Worm (Caenorhabditis elegans) whole organism, L4 larva: ENCODE measurements around the gene Y26G10.1.
A peak's percentile ranks its signal among the peaks of the same experiment; 100 is the strongest.

ENCODE experiments used
- D1046.2 ChIP-seq: fragments of 200-800 bp; sonication (Bioruptor generic); IDR thresholded peaks from 2 replicates; pipeline ENCODE4 v1.3.6; 2022; ENCODE audit warnings: missing genetic modification characterization, missing compliant biosample characterization
- F10B5.3 ChIP-seq: sonication (generic microtip); optimal IDR thresholded peaks from 2 replicates; lab custom pipeline; 2016; ENCODE audit warnings: mild to moderate bottlenecking, missing genetic modification characterization, missing compliant biosample characterization
- F26F4.8 ChIP-seq: fragments of 200-800 bp; sonication (Bioruptor generic); conservative IDR thresholded peaks from 2 replicates; pipeline ENCODE4 v1.3.6; 2022; ENCODE audit warnings: missing genetic modification characterization, missing compliant biosample characterization
- F49E8.2 ChIP-seq: sonication (generic microtip); optimal IDR thresholded peaks from 2 replicates; lab custom pipeline; 2016; ENCODE audit warnings: missing compliant biosample characterization, mild to moderate bottlenecking, missing genetic modification characterization, borderline replicate concordance
- T26A8.4 ChIP-seq: fragments of 200-800 bp; sonication (Bioruptor generic); IDR thresholded peaks from 2 replicates; pipeline ENCODE4 v1.3.6; 2022; ENCODE audit warnings: missing genetic modification characterization, missing compliant biosample characterization
- Y105C5A.15 ChIP-seq: fragments of 200-800 bp; sonication (Bioruptor generic); IDR thresholded peaks from 2 replicates; pipeline ENCODE4 v1.3.6; 2022; ENCODE audit warnings: missing genetic modification characterization, missing compliant biosample characterization
- Y75B8A.6 ChIP-seq: fragments of 200-800 bp; sonication (Bioruptor generic); IDR thresholded peaks from 2 replicates; pipeline ENCODE4 v1.3.6; 2022; ENCODE audit warnings: missing genetic modification reagents, missing genetic modification characterization, missing compliant biosample characterization
- ZK337.2 ChIP-seq: fragments of 200-800 bp; sonication (Bioruptor generic); IDR thresholded peaks from 2 replicates; pipeline ENCODE4 v1.3.6; 2022; ENCODE audit warnings: missing genetic modification reagents, missing genetic modification characterization, missing compliant biosample characterization
- arid-1 ChIP-seq: fragments of 200-800 bp; sonication (Bioruptor generic); conservative IDR thresholded peaks from 2 replicates; pipeline ENCODE4 v1.3.6; 2022; ENCODE audit warnings: missing genetic modification reagents, missing genetic modification characterization, missing compliant biosample characterization
- attf-4 ChIP-seq: sonication (generic microtip); optimal IDR thresholded peaks from 3 replicates; lab custom pipeline; 2017; ENCODE audit warnings: missing biosample characterization, missing genetic modification characterization
- ceh-20 ChIP-seq: fragments of 200-800 bp; sonication (Bioruptor generic); IDR thresholded peaks from 2 replicates; pipeline ENCODE4 v1.3.6; 2022; ENCODE audit warnings: missing genetic modification reagents, missing genetic modification characterization, missing compliant biosample characterization
- ceh-32 ChIP-seq: sonication (generic microtip); optimal IDR thresholded peaks from 2 replicates; lab custom pipeline; 2016; ENCODE audit warnings: mild to moderate bottlenecking, missing genetic modification characterization, missing compliant biosample characterization; ENCODE audit not compliant: poor library complexity
- ceh-62 ChIP-seq: sonication (generic microtip); optimal IDR thresholded peaks from 2 replicates; lab custom pipeline; 2017; ENCODE audit warnings: missing biosample characterization, missing genetic modification characterization
- daf-12 ChIP-seq: fragments of 150-350 bp; optimal IDR thresholded peaks from 2 replicates; lab custom pipeline; 2014; ENCODE audit warnings: missing biosample characterization, missing genetic modification reagents, missing genetic modification characterization
- daf-16 ChIP-seq, 3 experiments: sonication (generic microtip); optimal IDR thresholded peaks; 2 replicates each; lab custom pipeline; 2016 to 2017; ENCODE audit warnings: missing genetic modification characterization in 3 of 3, missing genetic modification reagents in 3 of 3, mild to moderate bottlenecking in 2 of 3, missing compliant biosample characterization in 2 of 3, missing biosample characterization in 1 of 3, moderate library complexity in 1 of 3
- daf-19 ChIP-seq: fragments of 200-800 bp; sonication (Bioruptor generic); conservative IDR thresholded peaks from 2 replicates; pipeline ENCODE4 v1.3.6; 2022; ENCODE audit warnings: missing genetic modification characterization, missing compliant biosample characterization
- daf-8 ChIP-seq: fragments of 200-800 bp; sonication (Bioruptor generic); IDR thresholded peaks from 2 replicates; pipeline ENCODE4 v1.3.6; 2022; ENCODE audit warnings: missing genetic modification characterization, missing compliant biosample characterization
- dmd-8 ChIP-seq: fragments of 200-800 bp; sonication (Bioruptor generic); IDR thresholded peaks from 2 replicates; pipeline ENCODE4 v1.3.6; 2022; ENCODE audit warnings: missing genetic modification characterization, missing compliant biosample characterization
- dmd-9 ChIP-seq: fragments of 200-800 bp; sonication (Bioruptor generic); IDR thresholded peaks from 2 replicates; pipeline ENCODE4 v1.3.6; 2022; ENCODE audit warnings: missing genetic modification reagents, missing genetic modification characterization, missing compliant biosample characterization
- duxl-1 ChIP-seq: sonication (generic microtip); optimal IDR thresholded peaks from 2 replicates; lab custom pipeline; 2016; ENCODE audit warnings: mild to moderate bottlenecking, missing genetic modification characterization, moderate library complexity, missing compliant biosample characterization; ENCODE audit not compliant: poor library complexity
- hlh-30 ChIP-seq: sonication (generic microtip); optimal IDR thresholded peaks from 2 replicates; lab custom pipeline; 2017; ENCODE audit warnings: antibody characterized with exemption, mild to moderate bottlenecking, missing genetic modification characterization, missing compliant biosample characterization; ENCODE audit not compliant: insufficient read depth
- hmg-1.1 ChIP-seq: fragments of 200-800 bp; sonication (Bioruptor generic); IDR thresholded peaks from 2 replicates; pipeline ENCODE4 v1.3.6; 2022; ENCODE audit warnings: missing genetic modification reagents, missing genetic modification characterization, missing compliant biosample characterization
- jun-1 ChIP-seq: fragments of 150-350 bp; optimal IDR thresholded peaks from 2 replicates; lab custom pipeline; 2014; ENCODE audit warnings: missing biosample characterization, missing genetic modification reagents, missing genetic modification characterization
- lin-15B ChIP-seq: fragments of 150-350 bp; sonication (generic microtip); optimal IDR thresholded peaks from 3 replicates; lab custom pipeline; 2014; ENCODE audit warnings: missing biosample characterization, missing genetic modification characterization
- lin-29 ChIP-seq: fragments of 200-800 bp; sonication (Bioruptor generic); IDR thresholded peaks from 2 replicates; pipeline ENCODE4 v1.3.6; 2022; ENCODE audit warnings: missing genetic modification reagents, missing genetic modification characterization, missing compliant biosample characterization
- mdl-1 ChIP-seq, 2 experiments: fragments of 150-350 bp in 1 of 2; sonication (generic microtip) in 1 of 2; optimal IDR thresholded peaks; 2 replicates each; lab custom pipeline; 2014 to 2017; ENCODE audit warnings: missing biosample characterization in 2 of 2, missing genetic modification characterization in 2 of 2
- mdt-29 ChIP-seq: fragments of 200-800 bp; sonication (Bioruptor generic); IDR thresholded peaks from 2 replicates; pipeline ENCODE4 v1.3.6; 2022; ENCODE audit warnings: missing genetic modification reagents, missing genetic modification characterization, missing compliant biosample characterization
- mep-1 ChIP-seq: fragments of 150-350 bp; sonication (generic microtip); optimal IDR thresholded peaks from 3 replicates; lab custom pipeline; 2014; ENCODE audit warnings: missing biosample characterization, missing genetic modification characterization
- mxl-2 ChIP-seq: fragments of 200-800 bp; sonication (Bioruptor generic); conservative IDR thresholded peaks from 2 replicates; pipeline ENCODE4 v1.3.6; 2022; ENCODE audit warnings: missing genetic modification reagents, missing genetic modification characterization, missing compliant biosample characterization
- nhr-10 ChIP-seq: fragments of 150-350 bp; optimal IDR thresholded peaks from 2 replicates; lab custom pipeline; 2014; ENCODE audit warnings: missing biosample characterization, missing genetic modification characterization
- nhr-102 ChIP-seq: sonication (generic microtip); optimal IDR thresholded peaks from 2 replicates; lab custom pipeline; 2016; ENCODE audit warnings: mild to moderate bottlenecking, missing genetic modification characterization, moderate library complexity, missing compliant biosample characterization
- nhr-28 ChIP-seq: fragments of 150-350 bp; optimal IDR thresholded peaks from 2 replicates; lab custom pipeline; 2014; ENCODE audit warnings: missing biosample characterization, missing genetic modification characterization
- nhr-42 ChIP-seq: fragments of 200-800 bp; sonication (Bioruptor generic); IDR thresholded peaks from 2 replicates; pipeline ENCODE4 v1.3.6; 2022; ENCODE audit warnings: missing genetic modification characterization, missing compliant biosample characterization
- nhr-76 ChIP-seq: fragments of 150-350 bp; optimal IDR thresholded peaks from 2 replicates; lab custom pipeline; 2014; ENCODE audit warnings: missing biosample characterization, missing genetic modification characterization
- nhr-77 ChIP-seq: fragments of 150-350 bp; optimal IDR thresholded peaks from 2 replicates; lab custom pipeline; 2014; ENCODE audit warnings: missing biosample characterization, missing genetic modification characterization
- pha-4 ChIP-seq, 2 experiments: fragments of 150-350 bp in 1 of 2; fragments of 200-800 bp in 1 of 2; sonication (Bioruptor generic) in 1 of 2; IDR thresholded peaks in 1 of 2; optimal IDR thresholded peaks in 1 of 2; 2 replicates each; pipeline versions ENCODE4 v1.3.6 to Lab custom; 2014 to 2022; ENCODE audit warnings: missing genetic modification characterization in 2 of 2, missing genetic modification reagents in 2 of 2, missing biosample characterization in 1 of 2, missing compliant biosample characterization in 1 of 2
- php-3 ChIP-seq: fragments of 200-800 bp; sonication (Bioruptor generic); IDR thresholded peaks from 2 replicates; pipeline ENCODE4 v1.3.6; 2022; ENCODE audit warnings: missing genetic modification reagents, missing genetic modification characterization, missing compliant biosample characterization
- pqm-1 ChIP-seq: sonication (generic microtip); optimal IDR thresholded peaks from 2 replicates; lab custom pipeline; 2017; ENCODE audit warnings: missing biosample characterization, missing genetic modification characterization
- saeg-2 ChIP-seq: fragments of 200-800 bp; sonication (Bioruptor generic); IDR thresholded peaks from 2 replicates; pipeline ENCODE4 v1.3.6; 2022; ENCODE audit warnings: missing genetic modification reagents, missing genetic modification characterization, missing compliant biosample characterization
- sdz-12 ChIP-seq: fragments of 200-800 bp; sonication (Bioruptor generic); optimal IDR thresholded peaks from 2 replicates; lab custom pipeline; 2018; ENCODE audit warnings: mild to moderate bottlenecking, missing genetic modification characterization, missing compliant biosample characterization
- set-16 ChIP-seq: fragments of 200-800 bp; sonication (Bioruptor generic); IDR thresholded peaks from 2 replicates; pipeline ENCODE4 v1.3.6; 2022; ENCODE audit warnings: missing genetic modification reagents, missing genetic modification characterization, missing compliant biosample characterization
- skn-1 ChIP-seq: fragments of 150-350 bp; optimal IDR thresholded peaks from 2 replicates; lab custom pipeline; 2014; ENCODE audit warnings: missing biosample characterization, missing genetic modification characterization
- tra-1 ChIP-seq: fragments of 200-800 bp; sonication (Bioruptor generic); IDR thresholded peaks from 2 replicates; pipeline ENCODE4 v1.3.6; 2022; ENCODE audit warnings: missing genetic modification reagents, missing genetic modification characterization, missing compliant biosample characterization
- unc-130 ChIP-seq: sonication (generic microtip); optimal IDR thresholded peaks from 2 replicates; lab custom pipeline; 2016; ENCODE audit warnings: missing genetic modification reagents, missing genetic modification characterization, missing compliant biosample characterization
- unc-39 ChIP-seq: sonication (generic microtip); optimal IDR thresholded peaks from 2 replicates; lab custom pipeline; 2017; ENCODE audit warnings: missing biosample characterization, missing genetic modification characterization
- unc-62 ChIP-seq, 3 experiments: fragments of 150-350 bp in 1 of 3; sonication (generic microtip); optimal IDR thresholded peaks in 2 of 3; peaks in 1 of 3; 1 replicate in 1 of 3; 2 replicates in 2 of 3; lab custom pipeline; 2014 to 2017; ENCODE audit warnings: missing biosample characterization in 3 of 3, missing genetic modification characterization in 3 of 3, missing genetic modification reagents in 3 of 3, missing genotype in 1 of 3
- zag-1 ChIP-seq: fragments of 150-350 bp; optimal IDR thresholded peaks from 2 replicates; lab custom pipeline; 2014; ENCODE audit warnings: missing biosample characterization, missing genetic modification characterization
- zfp-2 ChIP-seq: sonication (generic microtip); optimal IDR thresholded peaks from 2 replicates; lab custom pipeline; 2016; ENCODE audit warnings: mild to moderate bottlenecking, missing genetic modification characterization, missing compliant biosample characterization
- zip-2 ChIP-seq: fragments of 150-350 bp; optimal IDR thresholded peaks from 2 replicates; lab custom pipeline; 2014; ENCODE audit warnings: missing biosample characterization, missing genetic modification characterization
- ztf-11 ChIP-seq: fragments of 150-350 bp; optimal IDR thresholded peaks from 2 replicates; lab custom pipeline; 2014; ENCODE audit warnings: missing biosample characterization, missing genetic modification characterization

Y26G10.1 gene

ce11 chrV:17721709-17722108 lies 26.0 kb upstream of the Y26G10.1 start:
- peak; percentile 85 for TF ChIP-seq php-3
- peak; percentile 98 for TF ChIP-seq pqm-1 (tag; lab: Kevin White, UChicago)
- no peak for TF ChIP-seq daf-19 (GFP tag; lab: Robert Waterston, UW)
- no peak for TF ChIP-seq dmd-9 (GFP tag; lab: Robert Waterston, UW)
- TF ChIP-seq lin-15B (tag; lab: Kevin White, UChicago): no peak
- no peak for TF ChIP-seq D1046.2 (GFP tag; lab: Robert Waterston, UW)
- TF ChIP-seq jun-1 (tag; lab: Kevin White, UChicago): no peak
- TF ChIP-seq mdt-29 (GFP tag; lab: Robert Waterston, UW): peak; percentile 67
- TF ChIP-seq duxl-1 (tag; lab: Kevin White, UChicago): no peak
- peak; percentile 78 for TF ChIP-seq nhr-77
- peak; percentile 90 for TF ChIP-seq nhr-28 (tag; lab: Kevin White, UChicago)
- TF ChIP-seq ZK337.2 (GFP tag; lab: Robert Waterston, UW): no peak
- no peak for TF ChIP-seq Y105C5A.15 (GFP tag; lab: Robert Waterston, UW)
- TF ChIP-seq skn-1 (tag; lab: Kevin White, UChicago): no peak
- TF ChIP-seq hlh-30: peak; percentile 53
- TF ChIP-seq ceh-62: no peak
- TF ChIP-seq F10B5.3 (tag; lab: Kevin White, UChicago): no peak
- no peak for TF ChIP-seq zip-2 (tag; lab: Kevin White, UChicago)
- TF ChIP-seq mep-1: peak; percentile 40
- TF ChIP-seq nhr-42: peak; percentile 53; the same call in 1 of the 2 replicates
- no peak for TF ChIP-seq ceh-32 (tag; lab: Kevin White, UChicago)
- peak; percentile 72; the same call in 1 of the 2 replicates for TF ChIP-seq saeg-2 (GFP tag; lab: Robert Waterston, UW)
- peak; percentile 37; the same call in 1 of the 2 replicates for TF ChIP-seq ceh-20 (GFP tag; lab: Robert Waterston, UW)
- no peak for TF ChIP-seq zfp-2 (tag; lab: Kevin White, UChicago)
- TF ChIP-seq F26F4.8 (GFP tag; lab: Robert Waterston, UW): no peak
- TF ChIP-seq lin-29 (GFP tag; lab: Robert Waterston, UW): no peak
- no peak for TF ChIP-seq sdz-12
- no peak for TF ChIP-seq daf-12 (tag; lab: Kevin White, UChicago)
- TF ChIP-seq mdl-1 (tag; optimal IDR thresholded peaks at IDR 0.05; lab: Kevin White, UChicago): peak in 1 of 2 experiments; percentile 41
- no peak for TF ChIP-seq Y75B8A.6
- TF ChIP-seq nhr-76: no peak
- TF ChIP-seq set-16: no peak
- no peak for TF ChIP-seq zag-1 (tag; lab: Kevin White, UChicago)
- TF ChIP-seq T26A8.4: no peak
- TF ChIP-seq unc-62 (GFP tag; optimal IDR thresholded peaks at IDR 0.05 in 1 of 2; lab: Kevin White, UChicago): no peak
- TF ChIP-seq unc-62 (tag; optimal IDR thresholded peaks at IDR 0.05; lab: Kevin White, UChicago): no peak
- TF ChIP-seq arid-1 (GFP tag; lab: Robert Waterston, UW): no peak
- TF ChIP-seq dmd-8 (GFP tag; lab: Robert Waterston, UW): no peak
- TF ChIP-seq unc-130 (GFP tag; lab: Kevin White, UChicago): no peak
- TF ChIP-seq hmg-1.1 (GFP tag; lab: Robert Waterston, UW): no peak
- TF ChIP-seq tra-1 (GFP tag; lab: Robert Waterston, UW): peak; percentile 79
- TF ChIP-seq daf-8: no peak
- peak; percentile 78 for TF ChIP-seq nhr-102 (tag; lab: Kevin White, UChicago)
- TF ChIP-seq ztf-11: no peak
- TF ChIP-seq attf-4 (tag; lab: Kevin White, UChicago): no peak
- no peak for TF ChIP-seq F49E8.2 (tag; lab: Kevin White, UChicago)
- TF ChIP-seq nhr-10 (tag; lab: Kevin White, UChicago): peak; percentile 58
- no peak for TF ChIP-seq unc-39 (tag; lab: Kevin White, UChicago)
- no peak for TF ChIP-seq daf-16 (GFP tag; optimal IDR thresholded peaks at IDR 0.05; lab: Kevin White, UChicago)
- peak; percentile 94 for TF ChIP-seq daf-16 (tag; optimal IDR thresholded peaks at IDR 0.05; lab: Kevin White, UChicago)
- TF ChIP-seq pha-4 (GFP tag; IDR thresholded peaks at IDR 0.05; lab: Robert Waterston, UW): 0 out of 2 replicates have a peak, but pooled peaks have one; percentile 52
- no peak for TF ChIP-seq pha-4 (tag; optimal IDR thresholded peaks at IDR 0.05; lab: Kevin White, UChicago)
- TF ChIP-seq mxl-2 (GFP tag; lab: Robert Waterston, UW): no peak
